Fruit fly (Drosophila melanogaster) whole organism, embryonic: ENCODE data around the gene Sodh1.

ENCODE experiments used
- Bdp1 ChIP-seq: fragments of 200-800 bp; sonication (Bioruptor generic); optimal IDR thresholded peaks from 3 replicates; lab custom pipeline; 2016; ENCODE audit warnings: missing biosample characterization, missing genetic modification characterization
- C15 ChIP-seq: fragments of 200-800 bp; sonication (Bioruptor generic); IDR thresholded peaks from 3 replicates; pipeline ENCODE4 v1.3.6; 2022; ENCODE audit warnings: missing biosample characterization, missing genetic modification characterization
- CG10565 ChIP-seq: fragments of 200-800 bp; sonication (Bioruptor generic); optimal IDR thresholded peaks from 3 replicates; lab custom pipeline; 2016; ENCODE audit warnings: missing biosample characterization, mild to moderate bottlenecking, missing genetic modification characterization
- CG11723 ChIP-seq: fragments of 200-800 bp; sonication (Bioruptor generic); optimal IDR thresholded peaks from 2 replicates; lab custom pipeline; 2017; ENCODE audit warnings: missing biosample characterization, mild to moderate bottlenecking, missing genetic modification characterization
- CG12942 ChIP-seq: fragments of 200-800 bp; sonication (Bioruptor generic); optimal IDR thresholded peaks from 3 replicates; lab custom pipeline; 2016; ENCODE audit warnings: missing biosample characterization, missing genetic modification characterization
- CG14860 ChIP-seq: fragments of 200-800 bp; sonication (Bioruptor generic); IDR thresholded peaks from 3 replicates; pipeline ENCODE4 v1.3.6; 2022; ENCODE audit warnings: missing biosample characterization, missing genetic modification characterization; ENCODE audit not compliant: partially characterized antibody
- CG17328 ChIP-seq: fragments of 200-800 bp; sonication (Bioruptor generic); IDR thresholded peaks from 2 replicates; pipeline ENCODE4 v1.3.6; 2022; ENCODE audit warnings: missing biosample characterization, missing genetic modification characterization
- CG1792 ChIP-seq: fragments of 200-800 bp; sonication (Bioruptor generic); optimal IDR thresholded peaks from 2 replicates; lab custom pipeline; 2016; ENCODE audit warnings: missing biosample characterization, missing genetic modification characterization
- CG2120 ChIP-seq: fragments of 200-800 bp; sonication (Bioruptor generic); optimal IDR thresholded peaks from 3 replicates; lab custom pipeline; 2016; ENCODE audit warnings: missing biosample characterization, missing genetic modification characterization
- CG2202 ChIP-seq: fragments of 200-800 bp; sonication (Bioruptor generic); optimal IDR thresholded peaks from 2 replicates; lab custom pipeline; 2018; ENCODE audit warnings: missing biosample characterization, mild to moderate bottlenecking, missing genetic modification characterization
- CG31388 ChIP-seq: fragments of 200-800 bp; sonication (Bioruptor generic); optimal IDR thresholded peaks from 2 replicates; lab custom pipeline; 2016; ENCODE audit warnings: missing biosample characterization, missing genetic modification characterization
- CG3847 ChIP-seq: fragments of 200-800 bp; sonication (Bioruptor generic); IDR thresholded peaks from 2 replicates; pipeline ENCODE4 v1.3.6; 2022; ENCODE audit warnings: missing biosample characterization, missing genetic modification characterization
- CG4360 ChIP-seq: fragments of 200-800 bp; sonication (Bioruptor generic); IDR thresholded peaks from 2 replicates; pipeline ENCODE4 v1.3.6; 2022; ENCODE audit warnings: missing biosample characterization, missing genetic modification characterization
- CG4707 ChIP-seq: fragments of 200-800 bp; sonication (Bioruptor generic); optimal IDR thresholded peaks from 2 replicates; lab custom pipeline; 2018; ENCODE audit warnings: missing biosample characterization, mild to moderate bottlenecking, missing genetic modification characterization, moderate library complexity
- CG4820 ChIP-seq: fragments of 200-800 bp; sonication (Bioruptor generic); optimal IDR thresholded peaks from 3 replicates; lab custom pipeline; 2016; ENCODE audit warnings: missing biosample characterization, missing genetic modification characterization
- CG6254 ChIP-seq: fragments of 200-800 bp; sonication (Bioruptor generic); optimal IDR thresholded peaks from 3 replicates; lab custom pipeline; 2017; ENCODE audit warnings: mild to moderate bottlenecking, missing biosample characterization, missing genetic modification reagents, missing genetic modification characterization
- CG8388 ChIP-seq: fragments of 200-800 bp; sonication (Bioruptor generic); optimal IDR thresholded peaks from 2 replicates; lab custom pipeline; 2019; ENCODE audit warnings: missing biosample characterization, mild to moderate bottlenecking, missing genetic modification characterization, moderate library complexity
- CG8944 ChIP-seq: fragments of 200-800 bp; sonication (Bioruptor generic); optimal IDR thresholded peaks from 3 replicates; lab custom pipeline; 2016; ENCODE audit warnings: missing biosample characterization, missing genetic modification characterization
- CG9817 ChIP-seq: fragments of 200-800 bp; sonication (Bioruptor generic); optimal IDR thresholded peaks from 2 replicates; lab custom pipeline; 2018; ENCODE audit warnings: missing biosample characterization, mild to moderate bottlenecking, missing genetic modification characterization, moderate library complexity
- CTCF ChIP-seq: fragments of 200-800 bp; sonication (Bioruptor generic); optimal IDR thresholded peaks from 2 replicates; lab custom pipeline; 2017; ENCODE audit warnings: missing biosample characterization, mild to moderate bottlenecking, missing genetic modification characterization, moderate library complexity
- Dip2 ChIP-seq: fragments of 200-800 bp; sonication (Bioruptor generic); IDR thresholded peaks from 2 replicates; pipeline ENCODE4 v1.3.6; 2022; ENCODE audit warnings: missing biosample characterization, missing genetic modification characterization
- HLHmδ ChIP-seq: fragments of 200-800 bp; sonication (Bioruptor generic); optimal IDR thresholded peaks from 2 replicates; lab custom pipeline; 2018; ENCODE audit warnings: missing biosample characterization, mild to moderate bottlenecking, missing genetic modification characterization, moderate library complexity
- Kr ChIP-seq: fragments of 200-800 bp; sonication (Bioruptor generic); optimal IDR thresholded peaks from 2 replicates; lab custom pipeline; 2017; ENCODE audit warnings: missing biosample characterization, mild to moderate bottlenecking, missing genetic modification characterization
- MESR4 ChIP-seq: fragments of 200-800 bp; sonication (Bioruptor generic); optimal IDR thresholded peaks from 2 replicates; lab custom pipeline; 2018; ENCODE audit warnings: missing biosample characterization, mild to moderate bottlenecking, missing genetic modification characterization, moderate library complexity
- Max ChIP-seq: fragments of 200-800 bp; sonication (Bioruptor generic); optimal IDR thresholded peaks from 2 replicates; lab custom pipeline; 2016; ENCODE audit warnings: missing biosample characterization, mild to moderate bottlenecking, missing genetic modification characterization
- Mes4 ChIP-seq: fragments of 200-800 bp; sonication (Bioruptor generic); optimal IDR thresholded peaks from 2 replicates; lab custom pipeline; 2016; ENCODE audit warnings: missing biosample characterization, missing genetic modification characterization
- NC2α ChIP-seq: fragments of 200-800 bp; sonication (Bioruptor generic); optimal IDR thresholded peaks from 2 replicates; lab custom pipeline; 2016; ENCODE audit warnings: missing biosample characterization, missing genetic modification characterization
- PHDP ChIP-seq: fragments of 200-800 bp; sonication (Bioruptor generic); optimal IDR thresholded peaks from 3 replicates; lab custom pipeline; 2018; ENCODE audit warnings: missing biosample characterization, mild to moderate bottlenecking, missing genetic modification characterization, moderate library complexity
- Ravus ChIP-seq: fragments of 200-800 bp; sonication (Bioruptor generic); IDR thresholded peaks from 2 replicates; pipeline ENCODE4 v1.3.6; 2022; ENCODE audit warnings: missing biosample characterization, missing genetic modification characterization
- Side ChIP-seq: fragments of 200-800 bp; sonication (Bioruptor generic); optimal IDR thresholded peaks from 2 replicates; lab custom pipeline; 2016; ENCODE audit warnings: missing biosample characterization, missing genetic modification characterization
- Trl ChIP-seq, 3 experiments: fragments of >200 bp in 2 of 3; fragments of 200-800 bp in 1 of 3; sonication (Bioruptor generic) in 1 of 3; optimal IDR thresholded peaks; 2 replicates in 1 of 3; 3 replicates in 2 of 3; lab custom pipeline; 2016 to 2017; ENCODE audit warnings: missing biosample characterization in 1 of 3, missing genetic modification characterization in 1 of 3
- al ChIP-seq: fragments of 200-800 bp; sonication (Bioruptor generic); IDR thresholded peaks from 2 replicates; pipeline ENCODE4 v1.3.6; 2022; ENCODE audit warnings: missing biosample characterization, missing genetic modification characterization
- bab2 ChIP-seq: fragments of 200-800 bp; sonication (Bioruptor generic); optimal IDR thresholded peaks from 2 replicates; lab custom pipeline; 2016; ENCODE audit warnings: missing biosample characterization, missing genetic modification characterization
- cg ChIP-seq: fragments of 200-800 bp; sonication (Bioruptor generic); optimal IDR thresholded peaks from 3 replicates; lab custom pipeline; 2019; ENCODE audit warnings: missing biosample characterization, mild to moderate bottlenecking, missing genetic modification characterization, moderate library complexity
- ci ChIP-seq: fragments of 200-800 bp; sonication (Bioruptor generic); IDR thresholded peaks from 3 replicates; pipeline ENCODE4 v1.3.6; 2022; ENCODE audit warnings: missing biosample characterization, missing genetic modification characterization
- croc ChIP-seq: fragments of 200-800 bp; sonication (Bioruptor generic); conservative IDR thresholded peaks from 3 replicates; pipeline ENCODE4 v1.3.6; 2022; ENCODE audit warnings: missing biosample characterization, missing genetic modification characterization
- dpn ChIP-seq, 2 experiments: fragments of 200-800 bp; sonication (Bioruptor generic); optimal IDR thresholded peaks; 3 replicates each; lab custom pipeline; 2016; ENCODE audit warnings: missing biosample characterization in 2 of 2, missing genetic modification characterization in 2 of 2
- fru ChIP-seq: fragments of >200 bp; optimal IDR thresholded peaks from 2 replicates; lab custom pipeline; 2017
- gce ChIP-seq: fragments of 200-800 bp; sonication (Bioruptor generic); IDR thresholded peaks from 3 replicates; pipeline ENCODE4 v1.3.6; 2022; ENCODE audit warnings: missing biosample characterization, missing genetic modification characterization
- gfzf ChIP-seq: fragments of 200-800 bp; sonication (Bioruptor generic); optimal IDR thresholded peaks from 2 replicates; lab custom pipeline; 2016; ENCODE audit warnings: missing biosample characterization, mild to moderate bottlenecking, missing genetic modification characterization, moderate library complexity
- hbn ChIP-seq: fragments of 200-800 bp; sonication (Bioruptor generic); IDR thresholded peaks from 2 replicates; pipeline ENCODE4 v1.3.6; 2022; ENCODE audit warnings: missing biosample characterization, missing genetic modification characterization; ENCODE audit not compliant: partially characterized antibody
- nau ChIP-seq: fragments of 200-800 bp; sonication (Bioruptor generic); optimal IDR thresholded peaks from 3 replicates; lab custom pipeline; 2017; ENCODE audit warnings: missing biosample characterization, mild to moderate bottlenecking, missing genetic modification characterization, missing genetic modification reagents
- nerfin-1 ChIP-seq: fragments of 200-800 bp; sonication (Bioruptor generic); optimal IDR thresholded peaks from 3 replicates; lab custom pipeline; 2019; ENCODE audit warnings: missing biosample characterization, mild to moderate bottlenecking, missing genetic modification characterization, moderate library complexity
- phol ChIP-seq: fragments of 200-800 bp; sonication (Bioruptor generic); optimal IDR thresholded peaks from 3 replicates; lab custom pipeline; 2018; ENCODE audit warnings: missing biosample characterization, mild to moderate bottlenecking, missing genetic modification characterization, moderate library complexity
- ranshi ChIP-seq: fragments of 200-800 bp; sonication (Bioruptor generic); IDR thresholded peaks from 2 replicates; pipeline ENCODE4 v1.3.6; 2022; ENCODE audit warnings: missing biosample characterization, missing genetic modification characterization
- run ChIP-seq: fragments of 200-800 bp; sonication (Bioruptor generic); optimal IDR thresholded peaks from 3 replicates; lab custom pipeline; 2018; ENCODE audit warnings: missing biosample characterization, mild to moderate bottlenecking, missing genetic modification characterization
- tap ChIP-seq: fragments of 200-800 bp; optimal IDR thresholded peaks from 3 replicates; lab custom pipeline; 2019; ENCODE audit warnings: missing biosample characterization, mild to moderate bottlenecking, missing genetic modification characterization, moderate library complexity
- tgo ChIP-seq: fragments of 200-800 bp; sonication (Bioruptor generic); IDR thresholded peaks from 3 replicates; pipeline ENCODE4 v1.3.6; 2022; ENCODE audit warnings: missing biosample characterization, missing genetic modification characterization
- tio ChIP-seq: fragments of 200-800 bp; sonication (Bioruptor generic); optimal IDR thresholded peaks from 2 replicates; lab custom pipeline; 2017; ENCODE audit warnings: missing biosample characterization, missing genetic modification characterization, inconsistent platforms
- tup ChIP-seq: fragments of 200-800 bp; sonication (Bioruptor generic); optimal IDR thresholded peaks from 2 replicates; lab custom pipeline; 2016; ENCODE audit warnings: missing biosample characterization, mild to moderate bottlenecking, missing genetic modification characterization, moderate library complexity
- wek ChIP-seq: fragments of 200-800 bp; sonication (Bioruptor generic); optimal IDR thresholded peaks from 3 replicates; lab custom pipeline; 2018; ENCODE audit warnings: missing biosample characterization, mild to moderate bottlenecking, missing genetic modification characterization, moderate library complexity
- yki ChIP-seq: fragments of >200 bp; optimal IDR thresholded peaks from 3 replicates; lab custom pipeline; 2018

The Sodh1 gene

dm6 chr3R:7067092-7067491, 15.0 kb downstream of the Sodh1 start, which contains the start of the genes CG1105 and CG1965 (continued):
- TF ChIP-seq CG6254 (GFP tag; lab: Kevin White, UChicago) (peak; percentile 75), CG10565 (peak; percentile 54), nau (GFP tag; lab: Kevin White, UChicago) (peak; percentile 72), Bdp1 (peak; percentile 85), NC2α (GFP tag; lab: Kevin White, UChicago) (peak; percentile 79), CG14860 (peak; percentile 99), ranshi (GFP tag; lab: Robert Waterston, UW) (peak; percentile 95), phol (tag; lab: Kevin White, UChicago) (peak; percentile 95), CG3847 (GFP tag; lab: Robert Waterston, UW) (peak; percentile 95), dpn (GFP tag; optimal IDR thresholded peaks at IDR 0.05; lab: Kevin White, UChicago) (peak; percentile 96 to 97), PHDP (tag; lab: Kevin White, UChicago) (peak; percentile 91), C15 (GFP tag; lab: Robert Waterston, UW) (peak; percentile 80), fru (no peak), CG4820 (GFP tag; lab: Kevin White, UChicago) (peak; percentile 92), tup (peak; percentile 86), CG17328 (GFP tag; lab: Robert Waterston, UW) (peak; percentile 91), tio (GFP tag; lab: Kevin White, UChicago) (peak; percentile 90), CG4707 (GFP tag; lab: Kevin White, UChicago) (peak; percentile 47), al (GFP tag; lab: Robert Waterston, UW) (peak; percentile 92), CG8944 (GFP tag; lab: Kevin White, UChicago) (peak; percentile 94), CG4360 (GFP tag; lab: Robert Waterston, UW) (peak; percentile 58), CG2120 (GFP tag; lab: Kevin White, UChicago) (peak; percentile 98), wek (GFP tag; lab: Kevin White, UChicago) (peak; percentile 45), ci (GFP tag; lab: Robert Waterston, UW) (peak; percentile 94), CG12942 (peak; percentile 95), tgo (GFP tag; lab: Robert Waterston, UW) (peak; percentile 93), Trl (optimal IDR thresholded peaks at IDR 0.05; lab: Kevin White, UChicago) (no peak), Trl (GFP tag; optimal IDR thresholded peaks at IDR 0.05; lab: Kevin White, UChicago) (peak; percentile 95), nerfin-1 (tag; lab: Kevin White, UChicago) (peak; percentile 83), yki (no peak), MESR4 (no peak), CG1792 (peak; percentile 88), CG9817 (tag; lab: Kevin White, UChicago) (peak; percentile 94), cg (GFP tag; lab: Kevin White, UChicago) (no peak), Kr (GFP tag; lab: Kevin White, UChicago) (no peak), Dip2 (GFP tag; lab: Robert Waterston, UW) (peak; percentile 37; the same call in 1 of the 2 replicates), CG8388 (peak; percentile 85), croc (GFP tag; lab: Robert Waterston, UW) (peak; percentile 93), CG31388 (GFP tag; lab: Kevin White, UChicago) (peak; percentile 90), Max (GFP tag; lab: Kevin White, UChicago) (peak; percentile 92), Ravus (GFP tag; lab: Robert Waterston, UW) (peak; percentile 80), CG11723 (peak; percentile 83), Side (GFP tag; lab: Kevin White, UChicago) (peak; percentile 91), tap (tag; lab: Kevin White, UChicago) (peak; percentile 78), CG2202 (tag; lab: Kevin White, UChicago) (peak; percentile 83), Mes4 (GFP tag; lab: Kevin White, UChicago) (peak; percentile 83), CTCF (GFP tag; lab: Kevin White, UChicago) (peak; percentile 67), run (peak; percentile 82), gfzf (GFP tag; lab: Kevin White, UChicago) (peak; percentile 58), hbn (GFP tag; lab: Robert Waterston, UW) (peak; percentile 99), gce (GFP tag; lab: Robert Waterston, UW) (0 out of 3 replicates have a peak, but pooled peaks have one; percentile 58), bab2 (GFP tag; lab: Kevin White, UChicago) (peak; percentile 96), HLHmδ (no peak)
